Fruit fly (Drosophila melanogaster) ovary, adult (tissue): ENCODE results near the gene CG4408.

Experiments used
- CG17801 ChIP-seq: fragments of 200-800 bp; optimal IDR thresholded peaks from 2 replicates; lab custom pipeline; 2019; ENCODE audit warnings: missing biosample characterization, mild to moderate bottlenecking, missing genetic modification characterization, moderate library complexity; ENCODE audit not compliant: partially characterized antibody

CG4408 gene

DNA sequence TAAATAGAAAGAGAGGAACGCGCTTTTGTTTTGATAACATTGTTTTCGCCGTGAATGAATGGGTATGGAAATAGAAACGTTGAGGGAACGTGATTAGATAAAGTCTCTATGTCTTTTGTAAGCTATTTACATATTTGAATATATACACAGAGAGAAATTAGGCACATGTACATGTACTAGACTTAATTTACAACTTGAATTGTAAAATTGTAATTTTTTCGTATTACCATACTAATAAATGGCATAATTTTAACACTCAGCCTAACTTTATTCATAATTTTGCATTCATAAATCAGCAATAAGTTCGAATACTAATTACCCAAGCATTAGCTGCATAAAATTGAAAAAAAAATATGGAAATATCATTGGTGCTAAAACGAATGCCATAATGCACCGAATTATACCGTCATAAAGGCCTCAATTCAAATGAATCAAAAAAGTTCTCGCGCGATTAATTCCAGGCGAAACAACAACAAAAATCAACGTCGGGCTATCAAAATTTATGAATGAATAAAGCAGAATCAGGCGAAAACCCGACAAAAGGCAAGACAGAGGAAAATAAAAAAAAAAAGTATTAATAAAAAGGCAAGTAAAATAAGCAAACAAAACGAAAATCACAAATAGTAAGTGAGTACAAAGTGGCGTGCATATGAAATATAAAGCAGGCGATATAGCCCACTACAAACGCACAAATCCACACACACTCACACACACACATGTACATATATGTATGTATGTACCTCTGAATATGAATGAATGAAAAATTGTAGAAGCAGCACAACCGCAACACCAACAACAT, 30.6 kb downstream of the CG4408 start:
- TF ChIP-seq CG17801 (GFP tag; lab: Kevin White, UChicago): peak; percentile 82

DNA sequence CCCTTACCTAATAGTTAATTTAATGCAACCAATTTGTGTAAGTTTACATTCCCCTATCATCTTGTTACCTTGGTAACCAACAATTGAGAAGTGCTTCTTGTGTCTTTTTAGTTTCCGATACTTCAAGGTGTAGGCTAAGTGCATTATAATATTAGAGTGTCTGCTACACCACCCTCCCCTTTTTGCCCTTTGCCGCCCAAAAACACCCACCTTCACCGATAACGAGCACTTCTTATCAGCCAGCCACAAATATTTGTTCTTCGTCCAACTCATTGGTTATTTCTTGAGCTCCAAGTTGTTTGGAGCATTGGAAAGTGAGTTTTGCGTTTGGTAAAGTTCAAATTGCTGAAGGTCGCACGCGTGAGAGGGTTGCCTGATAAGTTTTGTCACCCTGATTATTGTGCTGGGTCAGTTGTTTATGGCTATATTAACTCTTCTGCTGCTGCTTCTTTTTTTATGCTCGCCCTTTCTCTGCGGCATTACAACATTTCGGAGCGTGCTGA, 31.5 kb downstream of the CG4408 start:
- TF ChIP-seq CG17801 (GFP tag; lab: Kevin White, UChicago): no peak

dm6 chr3R:23331280-23331679, 32.1 kb downstream of the CG4408 start:
- peak; percentile 42 for TF ChIP-seq CG17801 (GFP tag; lab: Kevin White, UChicago)

dm6 chr3R:23327707-23328106, 35.7 kb downstream of the CG4408 start:
- TF ChIP-seq CG17801 (GFP tag; lab: Kevin White, UChicago): no peak

- TF ChIP-seq CG17801 (GFP tag; lab: Kevin White, UChicago): no peak
Observed at dm6 chr3R:23326292-23326691, 37.1 kb downstream of the CG4408 start.

- TF ChIP-seq CG17801 (GFP tag; lab: Kevin White, UChicago): no peak
Observed at dm6 chr3R:23325710-23326109, 37.7 kb downstream of the CG4408 start.

- TF ChIP-seq CG17801 (GFP tag; lab: Kevin White, UChicago): no peak
Observed at dm6 chr3R:23323639-23324350, 39.6 kb downstream of the CG4408 start.

DNA sequence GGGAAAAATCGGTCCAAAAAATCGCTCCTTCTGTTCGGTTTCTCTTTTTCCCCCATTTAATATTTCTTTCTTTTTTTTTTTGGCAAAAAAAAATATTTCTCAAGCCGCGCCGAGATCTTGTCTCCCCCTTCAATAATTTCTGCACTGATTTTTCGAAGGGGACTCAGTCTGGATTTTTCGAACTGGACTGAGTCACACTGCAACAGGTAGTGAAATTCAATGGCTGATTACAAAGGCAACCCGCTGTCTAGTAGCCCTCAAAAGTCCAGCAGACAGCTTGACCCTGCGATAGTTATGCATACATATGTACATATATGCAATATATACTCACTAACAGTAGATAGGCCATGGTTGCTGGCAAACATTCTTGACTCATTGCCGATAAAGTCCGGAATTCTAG, 43.1 kb downstream of the CG4408 start:
- no peak for TF ChIP-seq CG17801 (GFP tag; lab: Kevin White, UChicago)

DNA sequence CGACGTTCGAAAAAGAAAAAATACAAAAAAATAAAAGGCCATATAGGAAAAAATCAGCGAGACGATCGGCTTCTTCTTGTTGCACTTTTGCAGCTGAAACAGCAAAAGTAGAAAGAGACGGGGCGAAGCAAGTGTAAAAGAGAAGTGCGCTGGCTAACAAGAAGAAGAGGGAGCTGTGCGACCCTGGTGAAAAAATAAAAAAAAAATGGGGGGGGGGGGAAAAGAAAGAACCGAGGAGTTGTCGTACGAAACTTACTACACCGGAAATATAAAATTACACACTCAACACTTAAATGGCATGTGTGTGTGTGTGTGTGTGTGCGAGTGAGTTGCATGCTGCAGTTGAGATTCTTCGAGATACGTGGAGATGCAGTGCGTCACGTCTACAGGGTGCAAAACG, 44.4 kb downstream of the CG4408 start:
- no peak for TF ChIP-seq CG17801 (GFP tag; lab: Kevin White, UChicago)

- TF ChIP-seq CG17801 (GFP tag; lab: Kevin White, UChicago): no peak
Observed at dm6 chr3R:23316867-23317266, 46.5 kb downstream of the CG4408 start.

- no peak for TF ChIP-seq CG17801 (GFP tag; lab: Kevin White, UChicago)
Observed at dm6 chr3R:23315630-23316029, 47.7 kb downstream of the CG4408 start.

DNA sequence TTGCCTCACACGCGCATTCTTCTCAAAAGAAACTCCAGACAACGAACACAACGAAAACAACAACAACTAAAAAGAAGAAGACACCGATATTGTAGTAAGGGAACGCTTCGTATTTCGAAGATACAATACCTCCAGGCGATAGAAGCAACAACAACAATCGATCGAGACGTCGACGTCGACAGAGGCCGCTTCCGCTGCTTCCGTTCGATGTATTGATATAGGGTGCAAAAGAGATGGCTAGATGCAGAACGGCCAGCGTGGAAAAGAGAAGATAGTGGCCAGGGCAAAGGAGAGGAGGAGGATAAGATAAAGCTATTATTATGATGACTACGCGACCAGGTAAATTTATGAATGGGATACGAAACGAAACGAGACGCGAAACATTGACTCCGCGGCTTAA, 48.2 kb downstream of the CG4408 start:
- TF ChIP-seq CG17801 (GFP tag; lab: Kevin White, UChicago): no peak

dm6 chr3R:23314332-23314731, 49.0 kb downstream of the CG4408 start:
- TF ChIP-seq CG17801 (GFP tag; lab: Kevin White, UChicago): peak; percentile 16

dm6 chr3R:23312796-23313195, 50.6 kb downstream of the CG4408 start:
- TF ChIP-seq CG17801 (GFP tag; lab: Kevin White, UChicago): no peak
